Worm (Caenorhabditis elegans) whole organism, young adult: ENCODE measurements around the gene btb-14.

Experiments used
- F55B11.4 ChIP-seq: sonication (generic microtip); optimal IDR thresholded peaks from 2 replicates; lab custom pipeline; 2016; ENCODE audit warnings: missing compliant biosample characterization, missing genetic modification characterization, borderline replicate concordance; ENCODE audit not compliant: insufficient read depth
- Y56A3A.18 ChIP-seq: fragments of 200-800 bp; sonication (Bioruptor generic); IDR thresholded peaks from 2 replicates; pipeline ENCODE4 v1.3.6; 2022; ENCODE audit warnings: missing genetic modification reagents, missing genetic modification characterization, missing compliant biosample characterization
- ama-1 ChIP-seq, 3 experiments: fragments of 150-350 bp in 1 of 3; sonication (generic microtip) in 2 of 3; optimal IDR thresholded peaks; 2 replicates each; lab custom pipeline; 2014 to 2018; ENCODE audit warnings: missing biosample characterization in 2 of 3, missing genetic modification characterization in 2 of 3, missing genetic modification reagents in 2 of 3
- mxl-1 ChIP-seq: sonication (generic microtip); optimal IDR thresholded peaks from 2 replicates; lab custom pipeline; 2016; ENCODE audit warnings: missing genetic modification characterization, missing compliant biosample characterization
- nfya-2 ChIP-seq: fragments of 200-800 bp; sonication (Bioruptor generic); IDR thresholded peaks from 2 replicates; pipeline ENCODE4 v1.3.6; 2022; ENCODE audit warnings: missing genetic modification reagents, missing genetic modification characterization, missing compliant biosample characterization
- nhr-80 ChIP-seq: sonication (generic microtip); optimal IDR thresholded peaks from 2 replicates; lab custom pipeline; 2016; ENCODE audit warnings: missing genetic modification characterization, missing compliant biosample characterization
- pha-4 ChIP-seq: fragments of 150-350 bp; sonication (generic microtip); optimal IDR thresholded peaks from 2 replicates; lab custom pipeline; 2014; ENCODE audit warnings: missing biosample characterization, missing genetic modification reagents, missing genetic modification characterization
- sptf-2 ChIP-seq: fragments of 200-800 bp; sonication (Bioruptor generic); optimal IDR thresholded peaks from 2 replicates; lab custom pipeline; 2018; ENCODE audit warnings: mild to moderate bottlenecking, missing genetic modification characterization, missing compliant biosample characterization

DNA sequence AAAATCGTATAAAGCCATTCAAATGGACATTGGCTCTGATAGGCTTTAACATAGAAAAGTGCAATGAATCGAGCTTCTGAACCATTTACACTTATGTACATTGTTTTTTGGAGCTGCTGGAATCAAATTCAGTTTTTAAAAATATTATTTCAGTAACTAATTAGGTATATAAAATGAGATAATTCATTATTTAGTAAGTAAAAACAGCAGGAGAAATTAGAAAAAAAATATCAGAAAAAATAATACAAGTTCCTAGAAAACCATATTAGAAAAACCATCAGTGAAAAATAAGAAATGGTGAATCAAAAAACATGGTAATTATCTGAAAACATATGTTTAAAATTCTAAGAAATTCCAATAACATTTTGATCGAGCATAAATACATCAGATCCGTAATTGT lies 14.4 kb downstream of the btb-14 start, which contains the start of gene F57G9.7:
- TF ChIP-seq sptf-2 (GFP tag; lab: Kevin White, UChicago) (no peak), pha-4 (tag; lab: Kevin White, UChicago) (no peak), nfya-2 (GFP tag; lab: Robert Waterston, UW) (no peak), nhr-80 (no peak), Y56A3A.18 (GFP tag; lab: Robert Waterston, UW) (no peak), ama-1 (optimal IDR thresholded peaks at IDR 0.05; lab: Kevin White, UChicago) (no peak), ama-1 (GFP tag; optimal IDR thresholded peaks at IDR 0.05; lab: Kevin White, UChicago) (no peak), mxl-1 (tag; lab: Kevin White, UChicago) (no peak), F55B11.4 (no peak)
